In the genomic region with DNA sequence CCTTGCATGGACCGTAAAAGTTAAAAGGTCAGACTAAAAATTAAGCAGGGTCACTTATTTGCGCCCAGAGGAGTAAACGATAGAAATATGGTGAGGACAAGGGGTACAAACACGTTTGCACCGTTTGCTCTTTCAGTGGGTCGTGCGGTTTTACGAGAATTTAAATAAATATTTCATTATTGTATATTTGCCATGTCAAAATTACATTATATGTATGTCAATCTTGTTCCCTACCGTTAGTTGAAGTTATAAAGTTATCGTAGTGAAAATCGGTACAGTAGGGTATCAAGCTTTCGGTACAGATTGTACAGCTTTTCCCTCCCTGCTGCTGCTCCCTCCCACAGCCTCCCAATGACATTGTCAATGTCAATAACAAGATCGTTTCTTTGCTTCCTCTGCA, we compare ENCODE assay signal across 1 fruit fly cellular context.
TF ChIP-seq lines count a peak whose summit lies in the region.

No protein-coding gene starts in this region.

TF ChIP-seq in whole organism, embryonic, 481 proteins besides CTCF, POLR2A, EP300 and RAD21 (continued from another document):
- TF ChIP-seq Blimp-1 (GFP tag; optimal IDR thresholded peaks at IDR 0.05; lab: Kevin White, UChicago) (peak; percentile 34), CG9437 (GFP tag; optimal IDR thresholded peaks at IDR 0.05; lab: Kevin White, UChicago) (no peak), kni (GFP tag; optimal IDR thresholded peaks at IDR 0.05; lab: Kevin White, UChicago) (no peak), CG18262 (tag; optimal IDR thresholded peaks at IDR 0.05; lab: Kevin White, UChicago) (peak; percentile 31), PHDP (tag; optimal IDR thresholded peaks at IDR 0.05; lab: Kevin White, UChicago) (peak; percentile 43), Ets65A (GFP tag; lab: Kevin White, UChicago) (peak; percentile 34), sens-2 (GFP tag; IDR thresholded peaks at IDR 0.05; lab: Robert Waterston, UW) (no peak), CoRest (tag; optimal IDR thresholded peaks at IDR 0.05; lab: Kevin White, UChicago) (peak; percentile 14), CG8281 (tag; optimal IDR thresholded peaks at IDR 0.05; lab: Kevin White, UChicago) (no peak), CG17361 (GFP tag; IDR thresholded peaks at IDR 0.05; lab: Robert Waterston, UW) (peak; percentile 39; the same call in 1 of the 3 replicates), row (GFP tag; IDR thresholded peaks at IDR 0.05; lab: Robert Waterston, UW) (peak; percentile 56), CG13424 (tag; optimal IDR thresholded peaks at IDR 0.05; lab: Kevin White, UChicago) (peak; percentile 25), CG6813 (GFP tag; optimal IDR thresholded peaks at IDR 0.05; lab: Kevin White, UChicago) (no peak), Hr51 (GFP tag; optimal IDR thresholded peaks at IDR 0.05; lab: Kevin White, UChicago) (peak in 1 of 2 experiments; percentile 33), CG32767 (GFP tag; IDR thresholded peaks at IDR 0.05; lab: Robert Waterston, UW) (no peak), hkb (optimal IDR thresholded peaks at IDR 0.05; lab: Kevin White, UChicago) (no peak), hkb (GFP tag; IDR thresholded peaks at IDR 0.05; lab: Robert Waterston, UW) (0 out of 2 replicates have a peak, but pooled peaks have one; percentile 22), CG14050 (GFP tag; IDR thresholded peaks at IDR 0.05; lab: Robert Waterston, UW) (peak; percentile 46; the same call in 1 of the 3 replicates), bcd (GFP tag; optimal IDR thresholded peaks at IDR 0.05; lab: Kevin White, UChicago) (no peak), CG30403 (GFP tag; optimal IDR thresholded peaks at IDR 0.05; lab: Kevin White, UChicago) (peak; percentile 9), CG7556 (GFP tag; optimal IDR thresholded peaks at IDR 0.05; lab: Kevin White, UChicago) (peak; percentile 9), chinmo (GFP tag; IDR thresholded peaks at IDR 0.05; lab: Robert Waterston, UW; ENCODE audit: partially characterized antibody) (0 out of 4 replicates have a peak, but pooled peaks have one; percentile 20), pho (GFP tag; optimal IDR thresholded peaks at IDR 0.05; lab: Kevin White, UChicago) (no peak), CG9215 (GFP tag; IDR thresholded peaks at IDR 0.05; lab: Robert Waterston, UW) (no peak), grau (tag; optimal IDR thresholded peaks at IDR 0.05; lab: Kevin White, UChicago) (peak; percentile 14), BEAF-32 (GFP tag; optimal IDR thresholded peaks at IDR 0.05; lab: Kevin White, UChicago) (no peak), CG12219 (GFP tag; optimal IDR thresholded peaks at IDR 0.05; lab: Kevin White, UChicago) (peak; percentile 23), Med (GFP tag; lab: Kevin White, UChicago) (peak; percentile 17), sisA (GFP tag; IDR thresholded peaks at IDR 0.05; lab: Robert Waterston, UW) (peak; percentile 38; the same call in 1 of the 2 replicates), CG11504 (tag; optimal IDR thresholded peaks at IDR 0.05; lab: Kevin White, UChicago) (peak; percentile 49), CG12071 (GFP tag; optimal IDR thresholded peaks at IDR 0.05; lab: Kevin White, UChicago) (no peak), CG8290 (GFP tag; optimal IDR thresholded peaks at IDR 0.05; lab: Kevin White, UChicago) (no peak), CG8290 (tag; optimal IDR thresholded peaks at IDR 0.05; lab: Kevin White, UChicago) (peak in 1 of 2 experiments; percentile 40), CG6689 (GFP tag; IDR thresholded peaks at IDR 0.05; lab: Robert Waterston, UW) (peak; percentile 31; the same call in 1 of the 2 replicates), CG12391 (tag; optimal IDR thresholded peaks at IDR 0.05; lab: Kevin White, UChicago) (peak; percentile 31), CG12942 (GFP tag; optimal IDR thresholded peaks at IDR 0.05; lab: Kevin White, UChicago) (no peak), CG1602 (GFP tag; optimal IDR thresholded peaks at IDR 0.05; lab: Kevin White, UChicago) (peak; percentile 7), ham (GFP tag; IDR thresholded peaks at IDR 0.05; lab: Robert Waterston, UW) (no peak), CG14710 (tag; optimal IDR thresholded peaks at IDR 0.05; lab: Kevin White, UChicago) (peak; percentile 13), CG2712 (tag; optimal IDR thresholded peaks at IDR 0.05; lab: Kevin White, UChicago) (peak; percentile 34), CG30020 (tag; optimal IDR thresholded peaks at IDR 0.05; lab: Kevin White, UChicago) (no peak), nau (GFP tag; optimal IDR thresholded peaks at IDR 0.05; lab: Kevin White, UChicago) (peak; percentile 59), Asciz (GFP tag; optimal IDR thresholded peaks at IDR 0.05; lab: Kevin White, UChicago) (peak; percentile 17), dysf (GFP tag; IDR thresholded peaks at IDR 0.05; lab: Robert Waterston, UW) (peak; percentile 46; the same call in 1 of the 3 replicates)
